Worm (Caenorhabditis elegans): ENCODE data around the gene Y14H12A.2.

DNA sequence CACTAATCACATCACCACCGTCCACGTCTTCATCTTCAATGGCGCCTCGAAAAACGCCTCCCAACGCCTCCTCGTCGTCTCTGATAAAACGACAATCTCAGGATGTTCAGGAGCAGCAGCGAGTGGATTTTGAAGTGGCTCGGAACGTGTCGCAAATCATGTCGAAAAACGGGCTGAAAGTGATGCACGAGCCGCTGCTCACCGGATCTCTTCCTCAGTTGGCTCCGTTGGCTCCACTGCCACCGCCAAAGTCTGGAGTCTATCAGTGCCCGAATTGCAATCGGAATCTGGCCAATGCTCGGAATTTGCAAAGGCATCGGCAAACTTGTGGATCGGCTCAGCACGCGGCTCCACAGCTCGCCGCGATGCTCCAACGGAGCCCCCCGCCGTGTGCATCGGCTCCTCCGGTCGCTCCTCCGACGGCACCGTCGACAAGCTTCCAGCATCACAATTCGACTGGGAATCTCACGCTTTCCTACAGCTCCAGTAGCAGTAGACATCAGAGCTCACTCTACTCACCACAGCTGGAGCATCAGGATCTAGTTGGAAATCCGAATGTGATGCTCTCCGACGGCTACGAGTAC, 25.1 kb downstream of the Y14H12A.2 start:
- TF ChIP-seq flt-1 (GFP tag; IDR thresholded peaks at IDR 0.05) (no peak), ama-1 (optimal IDR thresholded peaks at IDR 0.05) (no peak), pes-1 (GFP tag; IDR thresholded peaks at IDR 0.05) (no peak), hmg-4 (GFP tag; optimal IDR thresholded peaks at IDR 0.05) (no peak), tbx-37 (GFP tag; conservative IDR thresholded peaks at IDR 0.05) (no peak), ets-7 (tag; optimal IDR thresholded peaks at IDR 0.05) (no peak), ceh-36 (tag; optimal IDR thresholded peaks at IDR 0.05) (no peak), scrt-1 (GFP tag; IDR thresholded peaks at IDR 0.05) (no peak), tbx-11 (GFP tag; IDR thresholded peaks at IDR 0.05) (no peak), hnd-1 (tag; optimal IDR thresholded peaks at IDR 0.05) (no peak), B0310.2 (tag; optimal IDR thresholded peaks at IDR 0.05) (no peak), hmbx-1 (tag; optimal IDR thresholded peaks at IDR 0.05) (no peak), tra-4 (tag; optimal IDR thresholded peaks at IDR 0.05) (no peak), ceh-13 (GFP tag; optimal IDR thresholded peaks at IDR 0.05) (no peak)
